Worm (Caenorhabditis elegans): Measurements from ENCODE around the gene B0285.3.

The B0285.3 gene

DNA sequence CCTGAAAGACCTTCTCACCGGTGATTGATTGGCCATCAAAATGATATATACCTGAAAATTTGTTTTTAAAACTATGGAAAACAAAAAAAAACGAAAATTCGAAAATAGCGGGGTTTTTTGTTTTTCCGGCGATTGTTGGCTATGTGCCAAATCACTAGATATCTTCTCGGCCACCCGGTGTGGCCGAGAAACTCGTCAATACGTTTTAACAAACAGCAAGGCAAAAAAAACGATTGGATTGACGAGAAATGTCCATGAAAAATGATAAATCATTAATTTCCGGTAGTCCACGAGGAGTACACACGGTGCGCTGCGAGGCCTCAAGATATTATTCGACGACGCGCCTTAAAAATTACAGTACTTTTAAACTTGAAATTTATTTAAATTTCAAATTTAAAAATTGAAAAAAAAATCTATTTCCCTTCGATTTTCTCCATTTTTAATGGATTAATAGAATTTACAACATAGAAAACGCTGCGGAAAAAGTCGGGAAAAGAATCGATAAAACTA is 42.1 kb downstream of the B0285.3 start, which contains the start of gene R10E4.11:
TSS of gene R10E4.11 (minus strand) at position 51 of the 510 bp plus-strand sequence.
- TF ChIP-seq dpl-1 (GFP tag; optimal IDR thresholded peaks at IDR 0.05) (no peak), nhr-19 (GFP tag; conservative IDR thresholded peaks at IDR 0.05) (no peak), pax-3 (tag; optimal IDR thresholded peaks at IDR 0.05) (no peak), irx-1 (tag; optimal IDR thresholded peaks at IDR 0.05) (no peak), pag-3 (tag; optimal IDR thresholded peaks at IDR 0.05; ENCODE audit: borderline replicate concordance, insufficient read depth) (no peak), snpc-4 (tag; optimal IDR thresholded peaks at IDR 0.05) (no peak), efl-1 (optimal IDR thresholded peaks at IDR 0.05) (no peak), efl-1 (GFP tag; optimal IDR thresholded peaks at IDR 0.05 in 1 of 2) (peak in 1 of 2 experiments; percentile 9), grh-1 (GFP tag; IDR thresholded peaks at IDR 0.05) (no peak)

ce11 chrIII:4294153-4294862 is 48.8 kb downstream of the B0285.3 start, which contains the start of the genes nth-1 and R10E4.7:
nth-1 (minus strand) TSS chrIII:4294253.
R10E4.7 (plus strand) TSS chrIII:4294812.
- TF ChIP-seq ceh-63 (GFP tag; optimal IDR thresholded peaks at IDR 0.05), result no peak
- no peak for TF ChIP-seq elt-2 (tag; optimal IDR thresholded peaks at IDR 0.05)
- no peak for TF ChIP-seq nhr-47 (tag; optimal IDR thresholded peaks at IDR 0.05)
- no peak for TF ChIP-seq fkh-4 (tag; optimal IDR thresholded peaks at IDR 0.05; ENCODE audit: borderline replicate concordance)
- TF ChIP-seq C34B4.2 (tag; optimal IDR thresholded peaks at IDR 0.05), result no peak
- no peak for TF ChIP-seq rnt-1 (tag; optimal IDR thresholded peaks at IDR 0.05)
- TF ChIP-seq nhr-76 (tag; optimal IDR thresholded peaks at IDR 0.05), result no peak
- TF ChIP-seq tlp-1 (tag; optimal IDR thresholded peaks at IDR 0.05), result no peak
- no peak for TF ChIP-seq mef-2 (tag; optimal IDR thresholded peaks at IDR 0.05)
- TF ChIP-seq nhr-71 (tag; optimal IDR thresholded peaks at IDR 0.05), result no peak
- TF ChIP-seq fos-1 (tag; optimal IDR thresholded peaks at IDR 0.05), result no peak
- TF ChIP-seq sox-4 (tag; optimal IDR thresholded peaks at IDR 0.05), result no peak
- no peak for TF ChIP-seq lin-35 (GFP tag; optimal IDR thresholded peaks at IDR 0.05)
- no peak for TF ChIP-seq nhr-237 (tag; optimal IDR thresholded peaks at IDR 0.05)
- TF ChIP-seq blmp-1 (tag; optimal IDR thresholded peaks at IDR 0.05), result no peak
- TF ChIP-seq nhr-90 (tag; optimal IDR thresholded peaks at IDR 0.05; ENCODE audit: poor library complexity), result no peak

DNA sequence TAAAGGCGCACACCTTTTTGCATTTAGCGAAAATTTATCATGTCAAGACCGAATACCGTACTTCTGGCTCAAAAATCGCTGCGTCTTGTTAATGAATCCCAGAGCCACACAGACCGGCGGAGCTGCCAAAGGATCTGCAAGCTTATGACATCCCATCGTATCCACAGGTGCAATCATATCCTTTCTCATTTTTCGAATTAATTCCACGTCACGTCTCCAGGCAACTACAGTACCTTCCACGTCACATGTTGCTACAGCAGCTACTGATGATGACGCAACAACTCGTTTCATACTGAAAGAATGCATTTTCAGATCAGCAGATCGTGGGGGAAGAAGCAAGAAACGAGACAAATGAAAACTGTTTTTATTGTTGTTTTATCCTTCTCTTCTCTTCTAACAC is 50.0 kb downstream of the B0285.3 start, which contains the start of gene R10E4.6:
TSS of gene R10E4.6 (plus strand) at position 301 of the 400 bp plus-strand sequence.
- TF ChIP-seq swsn-7 (tag; optimal IDR thresholded peaks at IDR 0.05) (no peak), nhr-20 (tag; optimal IDR thresholded peaks at IDR 0.05) (no peak), nhr-47 (tag; optimal IDR thresholded peaks at IDR 0.05) (no peak), lin-39 (tag; optimal IDR thresholded peaks at IDR 0.05) (no peak), snpc-4 (tag; optimal IDR thresholded peaks at IDR 0.05) (no peak), tbx-2 (tag; optimal IDR thresholded peaks at IDR 0.05) (no peak), aly-2 (tag; optimal IDR thresholded peaks at IDR 0.05) (no peak), ets-5 (GFP tag; IDR thresholded peaks at IDR 0.05) (no peak), egl-27 (tag; optimal IDR thresholded peaks at IDR 0.05) (no peak), alr-1 (tag; optimal IDR thresholded peaks at IDR 0.05; ENCODE audit: borderline replicate concordance) (no peak), isw-1 (GFP tag; IDR thresholded peaks at IDR 0.05) (no peak), lir-3 (tag; optimal IDR thresholded peaks at IDR 0.05; ENCODE audit: poor library complexity) (no peak), C34B4.2 (tag; optimal IDR thresholded peaks at IDR 0.05) (no peak), ceh-82 (tag; optimal IDR thresholded peaks at IDR 0.05) (no peak), mep-1 (tag; optimal IDR thresholded peaks at IDR 0.05) (no peak)

Measured in whole organism, L1 larva.